Worm (Caenorhabditis elegans) whole organism, L4/young adult: ENCODE measurements around the gene ivns-1.

Experiments
- dao-5 ChIP-seq: sonication (generic microtip); optimal IDR thresholded peaks from 2 replicates; lab custom pipeline; 2016; ENCODE audit warnings: missing genotype, missing genetic modification characterization, moderate library complexity, missing compliant biosample characterization
- him-1 ChIP-seq: sonication (generic microtip); optimal IDR thresholded peaks from 2 replicates; lab custom pipeline; 2016; ENCODE audit warnings: missing genotype, missing genetic modification reagents, missing genetic modification characterization, missing compliant biosample characterization

- TF ChIP-seq dao-5 (tag; lab: Kevin White, UChicago) (no peak), him-1 (tag; lab: Kevin White, UChicago) (no peak)
These were observed 31.6 kb upstream of the ivns-1 start for ce11 chrX:12665799-12666198.
